Worm (Caenorhabditis elegans) whole organism, midembryonic: ENCODE measurements around the gene srm-2.

Source experiments
- T22C8.4 ChIP-seq: fragments of 200-800 bp; sonication (Bioruptor generic); IDR thresholded peaks from 2 replicates; pipeline ENCODE4 v1.3.6; 2022; ENCODE audit warnings: missing genetic modification characterization, missing compliant biosample characterization
- cog-1 ChIP-seq: sonication (generic microtip); optimal IDR thresholded peaks from 2 replicates; lab custom pipeline; 2016; ENCODE audit warnings: missing genetic modification characterization, missing compliant biosample characterization
- flt-1 ChIP-seq: fragments of 200-800 bp; sonication (Bioruptor generic); IDR thresholded peaks from 2 replicates; pipeline ENCODE4 v1.3.6; 2022; ENCODE audit warnings: missing genetic modification characterization, missing compliant biosample characterization
- med-1 ChIP-seq: sonication (generic microtip); optimal IDR thresholded peaks from 2 replicates; lab custom pipeline; 2017; ENCODE audit warnings: missing genetic modification characterization, mild to moderate bottlenecking, missing compliant biosample characterization, antibody characterized with exemption, missing genetic modification reagents; ENCODE audit not compliant: insufficient read depth
- ref-1 ChIP-seq: fragments of 200-800 bp; sonication (Bioruptor generic); conservative IDR thresholded peaks from 2 replicates; pipeline ENCODE4 v1.3.6; 2022; ENCODE audit warnings: missing genetic modification reagents, missing genetic modification characterization, missing compliant biosample characterization
- tab-1 ChIP-seq: fragments of 200-800 bp; sonication (Bioruptor generic); IDR thresholded peaks from 2 replicates; pipeline ENCODE4 v1.3.6; 2022; ENCODE audit warnings: missing genetic modification characterization, missing compliant biosample characterization
- ztf-23 ChIP-seq: fragments of 200-800 bp; sonication (Bioruptor generic); IDR thresholded peaks from 2 replicates; pipeline ENCODE4 v1.3.6; 2022; ENCODE audit warnings: missing genetic modification reagents, missing genetic modification characterization, missing compliant biosample characterization

srm-2 gene

ce11 chrIV:5055964-5056588, 47.6 kb downstream of the srm-2 start, which contains the start of gene msp-55:
Gene msp-55, minus strand, starts transcription at chrIV:5056014.
- TF ChIP-seq ref-1 (no peak), ztf-23 (GFP tag; lab: Robert Waterston, UW) (no peak), med-1 (no peak), flt-1 (GFP tag; lab: Robert Waterston, UW) (no peak), cog-1 (no peak), tab-1 (no peak), T22C8.4 (GFP tag; lab: Robert Waterston, UW) (no peak)
